Worm (Caenorhabditis elegans): ENCODE results near the gene F19F10.3.

DNA sequence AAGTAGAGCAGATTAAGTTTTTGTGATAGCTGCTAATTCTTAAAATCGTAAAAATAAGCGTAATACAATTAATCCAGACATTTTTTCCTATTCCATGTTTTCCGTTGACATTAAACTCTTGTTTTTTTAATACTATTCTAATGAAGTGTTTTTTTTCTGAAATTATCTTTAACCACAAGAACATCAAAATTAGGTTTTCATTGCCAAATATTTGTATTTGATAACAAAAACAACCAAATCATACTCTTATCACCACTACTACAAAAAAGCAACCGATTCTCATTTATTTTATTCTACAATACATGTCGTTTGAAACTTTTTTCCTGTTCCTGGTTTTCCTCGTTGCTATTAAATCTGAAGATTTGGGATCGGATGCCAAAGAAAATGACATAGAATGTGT, 24.8 kb upstream of the F19F10.3 start, which contains the start of gene C54F6.17:
- TF ChIP-seq snpc-4 (tag; optimal IDR thresholded peaks at IDR 0.05) (no peak), blmp-1 (tag; optimal IDR thresholded peaks at IDR 0.05) (no peak), sem-2 (GFP tag; optimal IDR thresholded peaks at IDR 0.05) (no peak), ztf-11 (tag; optimal IDR thresholded peaks at IDR 0.05) (no peak), mep-1 (tag; optimal IDR thresholded peaks at IDR 0.05) (no peak), elt-1 (tag; optimal IDR thresholded peaks at IDR 0.05; ENCODE audit: borderline replicate concordance, insufficient read depth) (no peak), nhr-12 (tag; optimal IDR thresholded peaks at IDR 0.05) (no peak), pha-4 (tag; optimal IDR thresholded peaks at IDR 0.05) (no peak), unc-62 (GFP tag; optimal IDR thresholded peaks at IDR 0.05) (no peak)

All from whole organism, mixed stage, embryonic.